Fruit fly (Drosophila melanogaster) whole organism, wandering third instar larva: ENCODE data around the gene raw.
A peak's percentile ranks its signal among the peaks of the same experiment; 100 is the strongest.

Experiments
- Abd-B ChIP-seq: fragments of >200 bp; optimal IDR thresholded peaks from 2 replicates; lab custom pipeline; 2017; ENCODE audit warnings: missing biosample characterization, missing genetic modification characterization
- CG32264 ChIP-seq: fragments of 200-800 bp; sonication (Bioruptor generic); optimal IDR thresholded peaks from 2 replicates; lab custom pipeline; 2016; ENCODE audit warnings: missing biosample characterization, missing genetic modification characterization
- CG9705 ChIP-seq: fragments of 200-800 bp; sonication (Bioruptor generic); optimal IDR thresholded peaks from 2 replicates; lab custom pipeline; 2018; ENCODE audit warnings: missing biosample characterization, mild to moderate bottlenecking, missing genetic modification characterization
- CrebA ChIP-seq: fragments of 200-800 bp; sonication (Bioruptor generic); optimal IDR thresholded peaks from 2 replicates; lab custom pipeline; 2016; ENCODE audit warnings: missing biosample characterization, mild to moderate bottlenecking, missing genetic modification characterization, borderline replicate concordance
- Dfd ChIP-seq: fragments of >200 bp; optimal IDR thresholded peaks from 2 replicates; lab custom pipeline; 2017; ENCODE audit warnings: missing biosample characterization, missing genetic modification characterization
- Dif ChIP-seq: fragments of 200-275, 200-300 bp; sonication (Bioruptor generic); optimal IDR thresholded peaks from 2 replicates; lab custom pipeline; 2018; ENCODE audit warnings: missing biosample characterization, missing genetic modification characterization; ENCODE audit not compliant: partially characterized antibody
- GATAd ChIP-seq: sonication (Bioruptor generic); optimal IDR thresholded peaks from 2 replicates; lab custom pipeline; 2016; ENCODE audit warnings: missing biosample characterization, missing genetic modification characterization
- HLH106 ChIP-seq: fragments of 200-800 bp; optimal IDR thresholded peaks from 3 replicates; lab custom pipeline; 2019; ENCODE audit warnings: missing biosample characterization, mild to moderate bottlenecking, missing genetic modification characterization, moderate library complexity
- Hnf4 ChIP-seq: fragments of 200-800 bp; sonication (Bioruptor generic); optimal IDR thresholded peaks from 2 replicates; lab custom pipeline; 2016; ENCODE audit warnings: missing biosample characterization, mild to moderate bottlenecking, missing genetic modification characterization
- Hr78 ChIP-seq: fragments of >200 bp; optimal IDR thresholded peaks from 2 replicates; lab custom pipeline; 2017; ENCODE audit warnings: missing biosample characterization, missing genetic modification characterization
- Jra ChIP-seq: sonication (Bioruptor generic); optimal IDR thresholded peaks from 2 replicates; lab custom pipeline; 2016; ENCODE audit warnings: missing biosample characterization, missing genetic modification characterization
- Mio ChIP-seq: sonication (Bioruptor generic); optimal IDR thresholded peaks from 2 replicates; lab custom pipeline; 2016; ENCODE audit warnings: missing biosample characterization, missing genetic modification characterization
- Myc ChIP-seq: fragments of >200 bp; optimal IDR thresholded peaks from 2 replicates; lab custom pipeline; 2017
- N ChIP-seq: fragments of >200 bp; optimal IDR thresholded peaks from 2 replicates; lab custom pipeline; 2018; ENCODE audit warnings: missing biosample characterization, missing external identifiers, missing genetic modification characterization
- OdsH ChIP-seq: fragments of 200-800 bp; sonication (Bioruptor generic); optimal IDR thresholded peaks from 2 replicates; lab custom pipeline; 2016; ENCODE audit warnings: missing biosample characterization, mild to moderate bottlenecking, missing genetic modification characterization
- Rel ChIP-seq, 2 experiments: fragments of 200-800 bp; sonication (Bioruptor generic) in 1 of 2; optimal IDR thresholded peaks; 2 replicates in 1 of 2; 3 replicates in 1 of 2; lab custom pipeline; 2016 to 2019; ENCODE audit warnings: mild to moderate bottlenecking in 2 of 2, missing biosample characterization in 2 of 2, missing genetic modification characterization in 2 of 2, moderate library complexity in 1 of 2
- Sp1 ChIP-seq: fragments of 200-800 bp; sonication (Bioruptor generic); optimal IDR thresholded peaks from 3 replicates; lab custom pipeline; 2019; ENCODE audit warnings: missing biosample characterization, mild to moderate bottlenecking, missing genetic modification characterization, moderate library complexity
- Vsx2 ChIP-seq: fragments of 200-300, 225-300 bp; sonication (Bioruptor generic); optimal IDR thresholded peaks from 2 replicates; lab custom pipeline; 2018; ENCODE audit warnings: missing biosample characterization, missing genetic modification characterization; ENCODE audit not compliant: partially characterized antibody
- br ChIP-seq: fragments of 200-800 bp; sonication (Bioruptor generic); optimal IDR thresholded peaks from 2 replicates; lab custom pipeline; 2016; ENCODE audit warnings: missing biosample characterization, missing genetic modification characterization
- brk ChIP-seq: fragments of 200-800 bp; sonication (Bioruptor generic); optimal IDR thresholded peaks from 2 replicates; lab custom pipeline; 2016; ENCODE audit warnings: missing biosample characterization, mild to moderate bottlenecking, missing genetic modification characterization
- dl ChIP-seq, 2 experiments: fragments of 175-275, 200-275 bp in 1 of 2; fragments of 200-275 bp in 1 of 2; sonication (Bioruptor generic); optimal IDR thresholded peaks; lab custom pipeline; 2018; ENCODE audit warnings: mild to moderate bottlenecking in 2 of 2, missing biosample characterization in 2 of 2, missing genetic modification characterization in 2 of 2, moderate library complexity in 2 of 2; ENCODE audit not compliant: partially characterized antibody in 2 of 2, insufficient read depth in 1 of 2
- dmrt93B ChIP-seq: fragments of 200-800 bp; sonication (Bioruptor generic); optimal IDR thresholded peaks from 2 replicates; lab custom pipeline; 2018; ENCODE audit warnings: missing biosample characterization, mild to moderate bottlenecking, missing genetic modification characterization
- dsf ChIP-seq: sonication (Bioruptor generic); optimal IDR thresholded peaks from 2 replicates; lab custom pipeline; 2016; ENCODE audit warnings: missing biosample characterization, missing genetic modification characterization, borderline replicate concordance
- ey ChIP-seq: fragments of 200-800 bp; sonication (Bioruptor generic); optimal IDR thresholded peaks from 2 replicates; lab custom pipeline; 2016; ENCODE audit warnings: missing biosample characterization, missing genetic modification characterization
- fru ChIP-seq: fragments of 200-800 bp; sonication (Bioruptor generic); optimal IDR thresholded peaks from 3 replicates; lab custom pipeline; 2016; ENCODE audit warnings: missing biosample characterization, mild to moderate bottlenecking, missing genetic modification characterization
- h ChIP-seq: fragments of 200-800 bp; sonication (Bioruptor generic); optimal IDR thresholded peaks from 3 replicates; lab custom pipeline; 2016; ENCODE audit warnings: missing biosample characterization, mild to moderate bottlenecking, missing genetic modification characterization
- lola ChIP-seq: fragments of >200 bp; optimal IDR thresholded peaks from 2 replicates; lab custom pipeline; 2017; ENCODE audit warnings: missing biosample characterization, missing genetic modification characterization
- pan ChIP-seq: fragments of >200 bp; optimal IDR thresholded peaks from 2 replicates; lab custom pipeline; 2017
- psq ChIP-seq: fragments of 200-800 bp; sonication (Bioruptor generic); optimal IDR thresholded peaks from 3 replicates; lab custom pipeline; 2017; ENCODE audit warnings: missing biosample characterization, mild to moderate bottlenecking, missing genetic modification characterization, moderate library complexity
- rgr ChIP-seq: fragments of 200-800 bp; sonication (Bioruptor generic); optimal IDR thresholded peaks from 3 replicates; lab custom pipeline; 2016; ENCODE audit warnings: missing biosample characterization, mild to moderate bottlenecking, missing genetic modification characterization
- sage ChIP-seq: fragments of 200-800 bp; sonication (Bioruptor generic); optimal IDR thresholded peaks from 2 replicates; lab custom pipeline; 2016; ENCODE audit warnings: missing biosample characterization, mild to moderate bottlenecking, missing genetic modification characterization
- sv ChIP-seq: fragments of 200-800 bp; sonication (Bioruptor generic); optimal IDR thresholded peaks from 3 replicates; lab custom pipeline; 2016; ENCODE audit warnings: missing biosample characterization, missing genetic modification characterization
- tai ChIP-seq: sonication (Bioruptor generic); optimal IDR thresholded peaks from 2 replicates; lab custom pipeline; 2016; ENCODE audit warnings: missing biosample characterization, missing genetic modification characterization
- usp ChIP-seq: fragments of >200 bp; optimal IDR thresholded peaks from 2 replicates; lab custom pipeline; 2017; ENCODE audit warnings: missing biosample characterization, missing genetic modification characterization
- woc ChIP-seq: sonication (Bioruptor generic); optimal IDR thresholded peaks from 2 replicates; lab custom pipeline; 2016; ENCODE audit warnings: missing biosample characterization, mild to moderate bottlenecking, missing genetic modification characterization

raw gene

dm6 chr2L:8735572-8735996, 4.9 kb downstream of the raw start (continued):
- TF ChIP-seq woc (GFP tag; lab: Kevin White, UChicago): peak; percentile 17
- peak; percentile 56 for TF ChIP-seq OdsH (GFP tag; lab: Kevin White, UChicago)
- TF ChIP-seq HLH106 (tag; lab: Kevin White, UChicago): peak; percentile 43

- no peak for TF ChIP-seq dmrt93B
- TF ChIP-seq woc (GFP tag; lab: Kevin White, UChicago): no peak
- no peak for TF ChIP-seq OdsH (GFP tag; lab: Kevin White, UChicago)
- no peak for TF ChIP-seq ey (GFP tag; lab: Kevin White, UChicago)
- TF ChIP-seq CG9705: no peak
- no peak for TF ChIP-seq fru (GFP tag; lab: Kevin White, UChicago)
- no peak for TF ChIP-seq Abd-B (GFP tag; lab: Kevin White, UChicago)
- no peak for TF ChIP-seq CG32264 (GFP tag; lab: Kevin White, UChicago)
- TF ChIP-seq dsf (GFP tag; lab: Kevin White, UChicago): no peak
- no peak for TF ChIP-seq h (GFP tag; lab: Kevin White, UChicago)
- no peak for TF ChIP-seq Rel (GFP tag; optimal IDR thresholded peaks at IDR 0.05; lab: Kevin White, UChicago)
- TF ChIP-seq Rel (tag; optimal IDR thresholded peaks at IDR 0.05; lab: Kevin White, UChicago): no peak
- no peak for TF ChIP-seq psq
Measured at dm6 chr2L:8734998-8735397, 5.5 kb downstream of the raw start.

dm6 chr2L:8734304-8734703, 6.2 kb downstream of the raw start:
- no peak for TF ChIP-seq rgr (GFP tag; lab: Kevin White, UChicago)
- TF ChIP-seq fru (GFP tag; lab: Kevin White, UChicago): no peak
- TF ChIP-seq tai (GFP tag; lab: Kevin White, UChicago): no peak
- TF ChIP-seq Hnf4 (GFP tag; lab: Kevin White, UChicago): no peak
- TF ChIP-seq brk (GFP tag; lab: Kevin White, UChicago): no peak
- no peak for TF ChIP-seq N (GFP tag; lab: Kevin White, UChicago)
- TF ChIP-seq Dif (GFP tag; lab: Kevin White, UChicago): no peak
- TF ChIP-seq sv (GFP tag; lab: Kevin White, UChicago): no peak
- TF ChIP-seq pan (lab: Kevin White, UChicago): no peak
- no peak for TF ChIP-seq br (GFP tag; lab: Kevin White, UChicago)
- no peak for TF ChIP-seq CrebA
- TF ChIP-seq woc (GFP tag; lab: Kevin White, UChicago): no peak
- no peak for TF ChIP-seq dmrt93B
- no peak for TF ChIP-seq h (GFP tag; lab: Kevin White, UChicago)
- TF ChIP-seq Hr78 (GFP tag; lab: Kevin White, UChicago): no peak
- TF ChIP-seq dsf (GFP tag; lab: Kevin White, UChicago): no peak
- no peak for TF ChIP-seq Mio
- no peak for TF ChIP-seq Myc (lab: Kevin White, UChicago)

- TF ChIP-seq rgr (GFP tag; lab: Kevin White, UChicago): no peak
- TF ChIP-seq woc (GFP tag; lab: Kevin White, UChicago): no peak
- no peak for TF ChIP-seq br (GFP tag; lab: Kevin White, UChicago)
- TF ChIP-seq OdsH (GFP tag; lab: Kevin White, UChicago): no peak
- TF ChIP-seq Sp1 (GFP tag; lab: Kevin White, UChicago): no peak
- no peak for TF ChIP-seq sage (GFP tag; lab: Kevin White, UChicago)
- no peak for TF ChIP-seq Jra
- TF ChIP-seq sv (GFP tag; lab: Kevin White, UChicago): no peak
- no peak for TF ChIP-seq Dfd (GFP tag; lab: Kevin White, UChicago)
- no peak for TF ChIP-seq CrebA
- no peak for TF ChIP-seq Vsx2
- no peak for TF ChIP-seq dsf (GFP tag; lab: Kevin White, UChicago)
- no peak for TF ChIP-seq Mio
- TF ChIP-seq dl (GFP tag; optimal IDR thresholded peaks at IDR 0.05; lab: Kevin White, UChicago; ENCODE audit: insufficient read depth in 1 of 2, partially characterized antibody in 2 of 2): no peak
Measured at dm6 chr2L:8732702-8733101, 7.8 kb downstream of the raw start.

dm6 chr2L:8721028-8721427, 19.4 kb downstream of the raw start:
- TF ChIP-seq OdsH (GFP tag; lab: Kevin White, UChicago) (no peak), h (GFP tag; lab: Kevin White, UChicago) (no peak), Myc (lab: Kevin White, UChicago) (no peak), HLH106 (tag; lab: Kevin White, UChicago) (no peak), dl (GFP tag; optimal IDR thresholded peaks at IDR 0.05; lab: Kevin White, UChicago; ENCODE audit: insufficient read depth in 1 of 2, partially characterized antibody in 2 of 2) (no peak), pan (lab: Kevin White, UChicago) (no peak), usp (no peak), N (GFP tag; lab: Kevin White, UChicago) (no peak), fru (GFP tag; lab: Kevin White, UChicago) (no peak), dsf (GFP tag; lab: Kevin White, UChicago) (no peak), GATAd (no peak), woc (GFP tag; lab: Kevin White, UChicago) (no peak), lola (GFP tag; lab: Kevin White, UChicago) (no peak), Hr78 (GFP tag; lab: Kevin White, UChicago) (no peak), Vsx2 (no peak), Dif (GFP tag; lab: Kevin White, UChicago) (no peak), Rel (GFP tag; optimal IDR thresholded peaks at IDR 0.05; lab: Kevin White, UChicago) (no peak), Rel (tag; optimal IDR thresholded peaks at IDR 0.05; lab: Kevin White, UChicago) (no peak)
